Worm (Caenorhabditis elegans): ENCODE data around the gene srj-29.

srj-29 gene

ce11 chrV:16057010-16057463 is 18.4 kb upstream of the srj-29 start, which contains the start of gene F14H3.5 (continued):
- TF ChIP-seq ceh-91 (GFP tag; IDR thresholded peaks at IDR 0.05) (no peak), ceh-40 (GFP tag; IDR thresholded peaks at IDR 0.05) (no peak), snpc-1.1 (tag; optimal IDR thresholded peaks at IDR 0.05; ENCODE audit: insufficient read depth) (no peak), rec-8 (tag; optimal IDR thresholded peaks at IDR 0.05) (no peak), akir-1 (GFP tag; optimal IDR thresholded peaks at IDR 0.05) (no peak), hmg-1.2 (GFP tag; IDR thresholded peaks at IDR 0.05) (no peak), mel-28 (tag; optimal IDR thresholded peaks at IDR 0.05; ENCODE audit: borderline replicate concordance) (no peak), ccch-3 (GFP tag; optimal IDR thresholded peaks at IDR 0.05) (no peak), Y79H2A.3 (GFP tag; conservative IDR thresholded peaks at IDR 0.05) (0 out of 2 replicates have a peak, but pooled peaks have one; percentile 26), ceh-27 (GFP tag; optimal IDR thresholded peaks at IDR 0.05) (no peak), egrh-3 (GFP tag; IDR thresholded peaks at IDR 0.05) (no peak), ztf-3 (GFP tag; optimal IDR thresholded peaks at IDR 0.05) (no peak), tlf-1 (GFP tag; optimal IDR thresholded peaks at IDR 0.05) (no peak), hrde-1 (tag; optimal IDR thresholded peaks at IDR 0.05; ENCODE audit: borderline replicate concordance) (no peak), lin-54 (GFP tag; optimal IDR thresholded peaks at IDR 0.05) (no peak), lsl-1 (GFP tag; optimal IDR thresholded peaks at IDR 0.05) (no peak), ztf-22 (GFP tag; optimal IDR thresholded peaks at IDR 0.05) (no peak), attf-3 (GFP tag; conservative IDR thresholded peaks at IDR 0.05) (no peak), mes-4 (tag; optimal IDR thresholded peaks at IDR 0.05) (no peak), attf-6 (GFP tag; IDR thresholded peaks at IDR 0.05) (0 out of 2 replicates have a peak, but pooled peaks have one; percentile 7), Y67H2A.10 (GFP tag; conservative IDR thresholded peaks at IDR 0.05) (no peak), egl-18 (GFP tag; IDR thresholded peaks at IDR 0.05) (no peak), snpc-3.4 (tag; optimal IDR thresholded peaks at IDR 0.05) (peak; percentile 38), ztf-26 (tag; optimal IDR thresholded peaks at IDR 0.05) (no peak), ztf-18 (tag; optimal IDR thresholded peaks at IDR 0.05) (no peak), lin-35 (GFP tag; optimal IDR thresholded peaks at IDR 0.05) (no peak), rcor-1 (GFP tag; IDR thresholded peaks at IDR 0.05) (no peak), efl-1 (GFP tag; optimal IDR thresholded peaks at IDR 0.05) (peak; percentile 69), sdz-38 (tag; optimal IDR thresholded peaks at IDR 0.05) (no peak), nfya-1 (tag; optimal IDR thresholded peaks at IDR 0.05; ENCODE audit: borderline replicate concordance, insufficient read depth) (no peak), fkh-3 (tag; optimal IDR thresholded peaks at IDR 0.05) (no peak), hmg-20 (GFP tag; IDR thresholded peaks at IDR 0.05) (no peak), dpl-1 (GFP tag; optimal IDR thresholded peaks at IDR 0.05) (peak; percentile 46)

ce11 chrV:16058872-16059271 is 16.6 kb upstream of the srj-29 start, which contains the start of gene F14H3.6:
TSS of gene F14H3.6 (minus strand) at chrV:16058893.
- peak; percentile 20; the same call in 1 of the 2 replicates for TF ChIP-seq D2030.7 (GFP tag; IDR thresholded peaks at IDR 0.05)
- no peak for TF ChIP-seq lin-26 (GFP tag; IDR thresholded peaks at IDR 0.05)
- TF ChIP-seq zim-3 (tag; optimal IDR thresholded peaks at IDR 0.05): no peak
- TF ChIP-seq xnd-1 (tag; optimal IDR thresholded peaks at IDR 0.05): peak; percentile 44
- no peak for TF ChIP-seq lir-1 (GFP tag; conservative IDR thresholded peaks at IDR 0.05)
- peak; percentile 69 for TF ChIP-seq dpl-1 (GFP tag; optimal IDR thresholded peaks at IDR 0.05)
- no peak; the same call in 1 of the 2 replicates for TF ChIP-seq hmg-1.2 (GFP tag; IDR thresholded peaks at IDR 0.05)
- peak; percentile 75 for TF ChIP-seq madf-8 (GFP tag; conservative IDR thresholded peaks at IDR 0.05)
- TF ChIP-seq mel-28 (tag; optimal IDR thresholded peaks at IDR 0.05; ENCODE audit: borderline replicate concordance): no peak
- TF ChIP-seq lag-1 (GFP tag; IDR thresholded peaks at IDR 0.05): no peak
- no peak for TF ChIP-seq ama-1 (optimal IDR thresholded peaks at IDR 0.05)
- no peak for TF ChIP-seq ama-1 (GFP tag; optimal IDR thresholded peaks at IDR 0.05)
- no peak for TF ChIP-seq F52B5.7 (tag; optimal IDR thresholded peaks at IDR 0.05)
- no peak for TF ChIP-seq aptf-2 (GFP tag; conservative IDR thresholded peaks at IDR 0.05)
- TF ChIP-seq attf-3 (GFP tag; conservative IDR thresholded peaks at IDR 0.05): no peak
- peak; percentile 86 for TF ChIP-seq madf-6 (GFP tag; IDR thresholded peaks at IDR 0.05)
- TF ChIP-seq efl-1 (GFP tag; optimal IDR thresholded peaks at IDR 0.05): peak; percentile 86

Measured in whole organism, young adult.